Fruit fly (Drosophila melanogaster) whole organism: ENCODE data around the gene pyd.

Source experiments
- CG8478 ChIP-seq: fragments of >200 bp; optimal IDR thresholded peaks from 2 replicates; lab custom pipeline; 2018; ENCODE audit warnings: inconsistent platforms
- Dll ChIP-seq: fragments of >200 bp; optimal IDR thresholded peaks from 2 replicates; lab custom pipeline; 2017
- EcR ChIP-seq, 2 experiments: fragments of >200 bp; optimal IDR thresholded peaks; 2 replicates each; lab custom pipeline; 2017; ENCODE audit warnings: missing biosample characterization in 2 of 2, missing genetic modification characterization in 2 of 2, missing genetic modification reagents in 2 of 2
- pan ChIP-seq: fragments of >200 bp; optimal IDR thresholded peaks from 2 replicates; lab custom pipeline; 2017
- psq ChIP-seq: fragments of >200 bp; optimal IDR thresholded peaks from 2 replicates; lab custom pipeline; 2017
- usp ChIP-seq: fragments of >200 bp; optimal IDR thresholded peaks from 2 replicates; lab custom pipeline; 2017; ENCODE audit warnings: missing biosample characterization, missing genetic modification characterization, mixed read lengths

DNA sequence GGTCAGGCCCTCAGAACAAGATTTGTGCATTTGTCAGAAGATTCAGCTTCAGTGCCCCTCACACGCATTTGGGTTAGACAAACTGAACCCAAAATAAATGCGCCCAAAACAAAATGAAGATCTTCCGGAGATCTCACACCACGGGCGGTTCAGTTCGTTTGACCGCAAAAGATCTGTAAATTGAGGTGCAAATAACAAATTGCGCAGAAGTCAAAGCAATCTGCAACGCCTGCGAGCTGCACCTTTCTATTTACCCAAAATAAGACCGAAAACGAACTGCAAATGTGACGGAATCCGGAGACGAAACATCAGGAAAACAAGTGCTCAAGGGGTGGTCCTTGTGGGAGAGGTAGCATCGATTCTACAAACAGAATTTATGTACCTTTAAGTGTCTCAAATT, 33.9 kb upstream of the pyd start:
- TF ChIP-seq psq (lab: Kevin White, UChicago) (no peak), pan (no peak), CG8478 (no peak), usp (GFP tag; lab: Kevin White, UChicago) (no peak), EcR (GFP tag; optimal IDR thresholded peaks at IDR 0.05; lab: Kevin White, UChicago) (no peak), Dll (no peak)
